Worm (Caenorhabditis elegans) whole organism, L1 larva: Measurements from ENCODE around the gene K01A6.5.

ENCODE experiments used
- aly-2 ChIP-seq: fragments of 150-350 bp; optimal IDR thresholded peaks from 2 replicates; lab custom pipeline; 2014; ENCODE audit warnings: missing biosample characterization, missing genetic modification characterization
- ceh-90 ChIP-seq: sonication (generic microtip); optimal IDR thresholded peaks from 2 replicates; lab custom pipeline; 2016; ENCODE audit warnings: missing genetic modification characterization, missing compliant biosample characterization
- elt-2 ChIP-seq: sonication (generic microtip); optimal IDR thresholded peaks from 2 replicates; lab custom pipeline; 2016; ENCODE audit warnings: missing genetic modification characterization, mild to moderate bottlenecking, inconsistent platforms, missing compliant biosample characterization, missing genetic modification reagents
- mep-1 ChIP-seq: fragments of 150-350 bp; optimal IDR thresholded peaks from 2 replicates; lab custom pipeline; 2014; ENCODE audit warnings: missing biosample characterization, missing genetic modification characterization
- nhr-11 ChIP-seq: fragments of 150-350 bp; optimal IDR thresholded peaks from 2 replicates; lab custom pipeline; 2014; ENCODE audit warnings: missing biosample characterization, missing genetic modification characterization
- nhr-12 ChIP-seq: sonication (generic microtip); optimal IDR thresholded peaks from 2 replicates; lab custom pipeline; 2017; ENCODE audit warnings: missing biosample characterization, missing genetic modification characterization
- nhr-237 ChIP-seq: fragments of 150-350 bp; optimal IDR thresholded peaks from 2 replicates; lab custom pipeline; 2014; ENCODE audit warnings: missing biosample characterization, missing genetic modification characterization
- skn-1 ChIP-seq: fragments of 150-350 bp; optimal IDR thresholded peaks from 2 replicates; lab custom pipeline; 2014; ENCODE audit warnings: missing biosample characterization, missing genetic modification characterization
- sox-4 ChIP-seq: sonication (generic microtip); optimal IDR thresholded peaks from 2 replicates; lab custom pipeline; 2016; ENCODE audit warnings: missing genetic modification characterization, missing compliant biosample characterization

ce11 chrIV:11765507-11765906 is 23.0 kb downstream of the K01A6.5 start:
- TF ChIP-seq mep-1 (tag; lab: Kevin White, UChicago), result peak; percentile 28
- TF ChIP-seq skn-1 (tag; lab: Kevin White, UChicago), result no peak
- no peak for TF ChIP-seq nhr-11 (tag; lab: Kevin White, UChicago)
- TF ChIP-seq sox-4 (tag; lab: Kevin White, UChicago), result peak; percentile 3
- TF ChIP-seq ceh-90 (tag; lab: Kevin White, UChicago), result no peak
- no peak for TF ChIP-seq elt-2
- no peak for TF ChIP-seq aly-2 (tag; lab: Kevin White, UChicago)
- no peak for TF ChIP-seq nhr-237 (tag; lab: Kevin White, UChicago)
- no peak for TF ChIP-seq nhr-12 (tag; lab: Kevin White, UChicago)
